Worm (Caenorhabditis elegans) whole organism, mixed stage, embryonic: ENCODE measurements around the gene ZK1086.3.
A peak's percentile ranks its signal among the peaks of the same experiment; 100 is the strongest.

ENCODE experiments used
- bed-3 ChIP-seq: fragments of 200-800 bp; sonication (Bioruptor generic); optimal IDR thresholded peaks from 3 replicates; lab custom pipeline; 2018; ENCODE audit warnings: mild to moderate bottlenecking, missing genetic modification characterization, moderate library complexity, missing compliant biosample characterization
- blmp-1 ChIP-seq: fragments of 150-350 bp; optimal IDR thresholded peaks from 2 replicates; lab custom pipeline; 2014; ENCODE audit warnings: missing biosample characterization, missing genetic modification characterization
- ceh-39 ChIP-seq: fragments of 150-350 bp; optimal IDR thresholded peaks from 2 replicates; lab custom pipeline; 2014; ENCODE audit warnings: missing biosample characterization, missing genetic modification characterization
- ceh-43 ChIP-seq: fragments of 200-800 bp; sonication (Bioruptor generic); optimal IDR thresholded peaks from 2 replicates; lab custom pipeline; 2018; ENCODE audit warnings: mild to moderate bottlenecking, missing genetic modification characterization, moderate library complexity, missing compliant biosample characterization
- ceh-83 ChIP-seq: fragments of 200-800 bp; sonication (Bioruptor generic); optimal IDR thresholded peaks from 2 replicates; lab custom pipeline; 2018; ENCODE audit warnings: mild to moderate bottlenecking, missing genetic modification characterization, missing compliant biosample characterization
- ces-1 ChIP-seq: fragments of 150-350 bp; optimal IDR thresholded peaks from 2 replicates; lab custom pipeline; 2014; ENCODE audit warnings: missing biosample characterization, missing genetic modification reagents, missing genetic modification characterization
- cnd-1 ChIP-seq: fragments of 200-800 bp; sonication (Bioruptor generic); optimal IDR thresholded peaks from 2 replicates; lab custom pipeline; 2018; ENCODE audit warnings: mild to moderate bottlenecking, missing genetic modification characterization, missing compliant biosample characterization
- drap-1 ChIP-seq: fragments of 200-800 bp; sonication (Bioruptor generic); optimal IDR thresholded peaks from 3 replicates; lab custom pipeline; 2018; ENCODE audit warnings: mild to moderate bottlenecking, missing genetic modification characterization, missing compliant biosample characterization
- elt-3 ChIP-seq: fragments of 150-350 bp; optimal IDR thresholded peaks from 2 replicates; lab custom pipeline; 2014; ENCODE audit warnings: missing biosample characterization, missing genetic modification characterization
- flh-1 ChIP-seq: fragments of 200-800 bp; sonication (Bioruptor generic); optimal IDR thresholded peaks from 2 replicates; lab custom pipeline; 2018; ENCODE audit warnings: mild to moderate bottlenecking, missing genetic modification characterization, moderate library complexity, missing compliant biosample characterization
- ham-2 ChIP-seq: fragments of 200-800 bp; sonication (Bioruptor generic); optimal IDR thresholded peaks from 2 replicates; lab custom pipeline; 2018; ENCODE audit warnings: mild to moderate bottlenecking, missing genetic modification characterization, missing compliant biosample characterization
- hlh-1 ChIP-seq: fragments of 150-350 bp; optimal IDR thresholded peaks from 2 replicates; lab custom pipeline; 2014; ENCODE audit warnings: missing biosample characterization, missing genetic modification reagents, missing genetic modification characterization
- lin-13 ChIP-seq: fragments of 150-350 bp; optimal IDR thresholded peaks from 2 replicates; lab custom pipeline; 2014; ENCODE audit warnings: missing biosample characterization, missing genetic modification characterization
- lin-32 ChIP-seq: fragments of 200-800 bp; sonication (Bioruptor generic); optimal IDR thresholded peaks from 2 replicates; lab custom pipeline; 2018; ENCODE audit warnings: mild to moderate bottlenecking, missing genetic modification characterization, missing compliant biosample characterization
- lsy-2 ChIP-seq: fragments of 150-350 bp; optimal IDR thresholded peaks from 2 replicates; lab custom pipeline; 2014; ENCODE audit warnings: missing biosample characterization, missing genetic modification characterization
- mab-5 ChIP-seq: fragments of 150-350 bp; optimal IDR thresholded peaks from 2 replicates; lab custom pipeline; 2014; ENCODE audit warnings: missing biosample characterization, missing genetic modification characterization
- mep-1 ChIP-seq: fragments of 150-350 bp; optimal IDR thresholded peaks from 2 replicates; lab custom pipeline; 2017; ENCODE audit warnings: missing biosample characterization, missing genetic modification reagents, missing genetic modification characterization, inconsistent platforms
- mls-2 ChIP-seq: sonication (generic microtip); optimal IDR thresholded peaks from 2 replicates; lab custom pipeline; 2016; ENCODE audit warnings: mild to moderate bottlenecking, missing genetic modification characterization, moderate library complexity, missing compliant biosample characterization
- nhr-12 ChIP-seq: fragments of 150-350 bp; optimal IDR thresholded peaks from 2 replicates; lab custom pipeline; 2014; ENCODE audit warnings: missing biosample characterization, missing genetic modification characterization
- nhr-28 ChIP-seq: fragments of 150-350 bp; optimal IDR thresholded peaks from 2 replicates; lab custom pipeline; 2014; ENCODE audit warnings: missing biosample characterization, missing genetic modification characterization
- nhr-76 ChIP-seq: sonication (generic microtip); optimal IDR thresholded peaks from 2 replicates; lab custom pipeline; 2017; ENCODE audit warnings: missing biosample characterization, missing genetic modification characterization
- pha-4 ChIP-seq: fragments of 150-350 bp; optimal IDR thresholded peaks from 2 replicates; lab custom pipeline; 2018; ENCODE audit warnings: missing biosample characterization, missing genetic modification reagents, missing genetic modification characterization
- sem-2 ChIP-seq: fragments of 200-800 bp; sonication (Bioruptor generic); optimal IDR thresholded peaks from 2 replicates; lab custom pipeline; 2018; ENCODE audit warnings: mild to moderate bottlenecking, missing genetic modification characterization, missing compliant biosample characterization
- snpc-4 ChIP-seq: fragments of 150-350 bp; optimal IDR thresholded peaks from 2 replicates; lab custom pipeline; 2014; ENCODE audit warnings: missing biosample characterization, missing genetic modification characterization
- sptf-1 ChIP-seq: sonication (generic microtip); optimal IDR thresholded peaks from 2 replicates; lab custom pipeline; 2017; ENCODE audit warnings: mild to moderate bottlenecking, missing genetic modification characterization, moderate library complexity, missing compliant biosample characterization
- tbx-8 ChIP-seq: fragments of 200-800 bp; sonication (Bioruptor generic); optimal IDR thresholded peaks from 2 replicates; lab custom pipeline; 2018; ENCODE audit warnings: mild to moderate bottlenecking, missing genetic modification characterization, moderate library complexity, missing compliant biosample characterization
- unc-120 ChIP-seq: sonication (generic microtip); optimal IDR thresholded peaks from 2 replicates; lab custom pipeline; 2017; ENCODE audit warnings: missing genetic modification characterization, missing compliant biosample characterization; ENCODE audit not compliant: poor library complexity, severe bottlenecking
- unc-39 ChIP-seq: fragments of 150-350 bp; optimal IDR thresholded peaks from 2 replicates; lab custom pipeline; 2014; ENCODE audit warnings: missing biosample characterization, missing genetic modification characterization
- unc-62 ChIP-seq: fragments of 150-350 bp; optimal IDR thresholded peaks from 2 replicates; lab custom pipeline; 2014; ENCODE audit warnings: missing biosample characterization, missing genetic modification reagents, missing genetic modification characterization
- zip-8 ChIP-seq: fragments of 150-350 bp; optimal IDR thresholded peaks from 2 replicates; lab custom pipeline; 2014; ENCODE audit warnings: missing biosample characterization, missing genetic modification characterization
- ztf-11 ChIP-seq: fragments of 150-350 bp; optimal IDR thresholded peaks from 2 replicates; lab custom pipeline; 2014; ENCODE audit warnings: missing biosample characterization, missing genetic modification characterization

ZK1086.3 gene

DNA sequence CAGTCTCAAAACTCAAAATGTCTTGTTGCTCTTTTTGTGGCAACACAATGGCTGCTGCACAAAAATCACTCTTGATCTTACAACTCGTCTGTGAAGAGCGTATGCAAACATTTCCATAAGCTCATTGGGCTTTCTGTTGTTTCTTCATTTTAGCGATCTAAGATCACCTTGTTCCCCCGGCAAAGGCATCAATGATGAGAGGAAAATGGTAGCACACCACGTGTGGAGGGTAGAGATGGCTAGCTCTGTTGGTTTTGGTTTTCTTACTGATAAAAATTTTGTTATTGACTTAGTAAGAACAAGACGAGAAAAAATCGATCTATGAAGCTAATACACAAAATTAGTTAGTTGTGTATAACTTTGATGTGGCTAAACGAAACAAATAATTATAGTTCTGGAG is 42.6 kb upstream of the ZK1086.3 start:
- TF ChIP-seq sptf-1 (tag; lab: Kevin White, UChicago) = no peak
- no peak for TF ChIP-seq unc-62 (GFP tag; lab: Kevin White, UChicago)
- TF ChIP-seq lsy-2 (tag; lab: Kevin White, UChicago) = no peak
- TF ChIP-seq zip-8 = no peak
- TF ChIP-seq snpc-4 (tag; lab: Kevin White, UChicago) = no peak
- TF ChIP-seq lin-32 = no peak
- no peak for TF ChIP-seq cnd-1 (tag; lab: Kevin White, UChicago)
- no peak for TF ChIP-seq ceh-39
- TF ChIP-seq tbx-8 (GFP tag; lab: Kevin White, UChicago) = no peak
- no peak for TF ChIP-seq unc-39 (tag; lab: Kevin White, UChicago)
- TF ChIP-seq nhr-12 (tag; lab: Kevin White, UChicago) = no peak
- TF ChIP-seq mls-2 (tag; lab: Kevin White, UChicago) = no peak
- TF ChIP-seq sem-2 (GFP tag; lab: Kevin White, UChicago) = no peak
- no peak for TF ChIP-seq ceh-43
- TF ChIP-seq, all 35 proteins: peak for 0

DNA sequence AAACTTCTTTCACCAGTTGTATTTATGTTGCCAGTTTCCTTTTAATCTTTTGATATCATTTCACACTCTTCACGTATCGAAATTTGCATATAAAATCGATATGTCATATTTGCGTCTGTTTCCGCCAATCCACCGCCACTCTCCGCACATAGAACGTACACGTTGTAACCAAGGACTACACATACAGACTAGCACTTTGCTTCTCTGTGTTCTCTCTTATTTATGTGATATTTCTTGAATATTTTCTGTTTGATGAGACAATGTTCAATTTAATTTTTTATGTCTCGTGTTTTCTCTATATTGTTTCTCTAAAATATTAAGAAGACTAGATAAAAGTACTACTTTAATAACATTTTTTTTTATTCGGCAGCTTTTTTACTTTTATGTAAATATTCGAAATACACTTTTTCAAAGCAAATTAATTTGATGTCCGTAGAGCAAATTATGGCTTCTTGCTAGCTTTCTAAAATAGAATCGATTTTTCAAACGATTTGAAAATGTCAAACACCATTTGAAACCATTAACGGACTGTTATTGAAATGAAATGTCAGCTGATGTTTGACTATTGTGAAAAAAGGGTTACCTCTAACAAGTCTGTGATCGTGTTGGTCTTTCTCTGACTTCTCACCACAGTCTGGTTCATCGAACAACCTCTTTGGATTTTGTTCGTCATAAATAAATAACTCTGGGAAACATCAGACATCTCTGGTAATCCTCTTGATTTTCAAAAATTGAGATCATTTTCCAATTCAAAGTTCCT is 37.6 kb upstream of the ZK1086.3 start:
- TF ChIP-seq unc-62 (GFP tag; lab: Kevin White, UChicago) = no peak
- TF ChIP-seq hlh-1 = peak; percentile 4

DNA sequence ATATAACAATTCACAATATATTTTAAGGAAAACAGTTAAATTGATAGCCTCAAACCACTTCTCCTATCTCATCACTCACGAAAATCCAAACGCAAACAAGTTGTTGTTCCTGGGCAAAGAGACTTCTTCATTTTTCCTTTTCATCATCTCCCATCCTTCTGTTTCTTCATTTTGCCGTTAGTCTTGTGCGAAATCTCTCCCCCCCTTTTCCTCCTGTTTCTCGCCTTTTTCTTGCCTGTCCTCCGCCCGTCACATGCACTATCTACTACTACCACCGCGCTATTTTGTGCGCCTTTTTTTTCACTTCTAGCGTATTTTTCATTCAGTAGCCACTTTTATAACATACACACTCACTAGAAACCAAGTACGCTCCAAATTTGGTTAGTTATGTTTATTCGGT is 36.1 kb upstream of the ZK1086.3 start:
- no peak for TF ChIP-seq cnd-1 (tag; lab: Kevin White, UChicago)
- TF ChIP-seq unc-120 (tag; lab: Kevin White, UChicago) = peak; percentile 23
- TF ChIP-seq ces-1 (GFP tag; lab: Kevin White, UChicago) = peak; percentile 45
- no peak for TF ChIP-seq zip-8
- no peak for TF ChIP-seq ceh-43

DNA sequence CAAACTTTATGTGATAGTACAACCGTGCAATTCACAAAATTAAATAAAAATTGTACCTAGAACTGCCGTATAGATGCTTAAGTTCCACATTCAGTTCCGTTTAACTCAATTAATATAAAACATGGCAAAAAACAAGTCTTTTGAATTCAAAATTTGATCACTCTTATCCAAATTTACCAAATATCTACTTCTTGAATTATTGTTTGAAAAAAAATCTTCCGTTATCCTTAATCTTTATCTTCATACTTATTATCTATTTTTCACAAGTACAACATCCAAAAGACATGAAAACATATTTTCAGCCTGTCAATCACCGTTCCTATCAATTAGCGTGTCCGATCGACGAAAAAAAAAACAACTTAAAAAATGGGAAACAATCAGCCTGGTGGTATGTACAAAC is 35.2 kb upstream of the ZK1086.3 start, which contains the start of gene aakb-1:
TSS of gene aakb-1 (plus strand) at position 301 of the 400 bp plus-strand sequence.
- TF ChIP-seq ceh-43 (no peak), nhr-28 (tag; lab: Kevin White, UChicago) (no peak), ces-1 (GFP tag; lab: Kevin White, UChicago) (no peak), drap-1 (GFP tag; lab: Kevin White, UChicago) (no peak), pha-4 (tag; lab: Kevin White, UChicago) (no peak), flh-1 (GFP tag; lab: Kevin White, UChicago) (no peak), tbx-8 (GFP tag; lab: Kevin White, UChicago) (no peak), bed-3 (no peak), unc-39 (tag; lab: Kevin White, UChicago) (no peak), elt-3 (tag; lab: Kevin White, UChicago) (no peak), mab-5 (tag; lab: Kevin White, UChicago) (no peak), lin-13 (tag; lab: Kevin White, UChicago) (no peak), ceh-83 (no peak), sptf-1 (tag; lab: Kevin White, UChicago) (no peak), lsy-2 (tag; lab: Kevin White, UChicago) (no peak), mep-1 (no peak), unc-120 (tag; lab: Kevin White, UChicago) (no peak), nhr-76 (tag; lab: Kevin White, UChicago) (no peak), ham-2 (GFP tag; lab: Kevin White, UChicago) (no peak), cnd-1 (tag; lab: Kevin White, UChicago) (no peak)

DNA sequence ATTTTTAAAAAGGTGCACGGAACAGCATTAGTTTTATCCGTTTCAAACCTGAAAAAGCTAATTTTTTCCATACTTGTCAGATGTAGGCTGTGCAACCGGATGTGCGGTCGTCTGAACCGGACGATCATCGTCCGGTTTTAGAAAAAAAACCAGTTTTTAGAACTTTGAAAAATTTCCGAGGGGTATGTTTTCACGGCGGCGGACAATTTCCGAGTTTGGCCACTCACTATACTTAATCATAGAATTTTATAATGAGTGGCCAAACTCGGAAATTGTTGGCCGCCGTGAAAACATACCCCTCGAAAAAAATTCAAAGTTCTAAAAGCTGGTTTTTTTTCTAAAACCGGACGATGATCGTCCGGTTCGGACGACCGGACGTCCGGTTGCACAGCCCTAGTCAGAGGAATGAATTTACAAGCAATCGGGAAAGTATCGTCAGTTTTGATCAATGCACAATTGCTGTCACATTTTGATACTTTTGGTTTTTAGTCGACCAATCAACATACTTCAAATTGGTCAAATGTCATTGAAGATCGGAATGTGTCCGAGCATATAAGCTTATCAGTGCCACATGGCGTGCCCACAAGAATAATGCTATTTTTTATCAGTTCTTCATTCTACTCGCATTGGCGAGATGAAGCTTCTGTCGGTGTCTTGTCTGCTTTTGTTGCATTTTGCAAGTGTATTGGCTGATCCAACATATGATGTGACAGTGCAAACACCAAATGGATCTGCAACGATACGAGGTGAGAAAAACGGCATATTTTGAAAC is 30.8 kb upstream of the ZK1086.3 start, which contains the start of gene cest-13:
TSS of gene cest-13 (plus strand) at position 562 of the 772 bp plus-strand sequence.
- no peak for TF ChIP-seq mab-5 (tag; lab: Kevin White, UChicago)
- no peak for TF ChIP-seq unc-39 (tag; lab: Kevin White, UChicago)
- TF ChIP-seq pha-4 (tag; lab: Kevin White, UChicago) = no peak
- no peak for TF ChIP-seq ztf-11 (tag; lab: Kevin White, UChicago)
- no peak for TF ChIP-seq blmp-1 (tag; lab: Kevin White, UChicago)
- TF ChIP-seq hlh-1 = no peak
- no peak for TF ChIP-seq unc-62 (GFP tag; lab: Kevin White, UChicago)
